Fruit fly (Drosophila melanogaster) whole organism, adult: Measurements from ENCODE around the gene woc.

Source experiments
- CG12768 ChIP-seq: fragments of 200-800 bp; sonication (Bioruptor generic); optimal IDR thresholded peaks from 2 replicates; lab custom pipeline; 2017; ENCODE audit warnings: missing biosample characterization, missing genetic modification characterization, mild to moderate bottlenecking, moderate library complexity, missing genetic modification reagents
- Mnt ChIP-seq: fragments of 200-800 bp; sonication (Bioruptor generic); optimal IDR thresholded peaks from 2 replicates; lab custom pipeline; 2016; ENCODE audit warnings: missing biosample characterization, mild to moderate bottlenecking, missing genetic modification characterization
- kay ChIP-seq: fragments of 200-800 bp; sonication (Bioruptor generic); peaks from one replicate; lab custom pipeline; 2016; ENCODE audit warnings: missing biosample characterization, missing genetic modification characterization, borderline replicate concordance
- pad ChIP-seq: fragments of 200-800 bp; sonication (Bioruptor generic); optimal IDR thresholded peaks from 3 replicates; lab custom pipeline; 2017; ENCODE audit warnings: missing biosample characterization, missing genetic modification characterization, mild to moderate bottlenecking, moderate library complexity, missing genetic modification reagents

dm6 chr3R:27274533-27275447 lies 10.9 kb upstream of the woc start, which contains the start of gene CG5938:
- TF ChIP-seq pad (GFP tag; lab: Kevin White, UChicago), result peak; percentile 64
- no peak for TF ChIP-seq kay (GFP tag; lab: Kevin White, UChicago)
- peak; percentile 40 for TF ChIP-seq Mnt (GFP tag; lab: Kevin White, UChicago)
- peak; percentile 72 for TF ChIP-seq CG12768 (GFP tag; lab: Kevin White, UChicago)
